Fruit fly (Drosophila melanogaster) whole organism, embryonic: ENCODE results near the gene CG42404.

ENCODE experiments used
- CG11560 ChIP-seq: fragments of 200-800 bp; sonication (Bioruptor generic); IDR thresholded peaks from 3 replicates; pipeline ENCODE4 v1.3.6; 2022; ENCODE audit warnings: missing biosample characterization, missing genetic modification characterization
- CG14667 ChIP-seq: fragments of 200-800 bp; sonication (Bioruptor generic); IDR thresholded peaks from 2 replicates; pipeline ENCODE4 v1.3.6; 2022; ENCODE audit warnings: missing biosample characterization, missing genetic modification characterization
- Eip74EF ChIP-seq, 2 experiments: fragments of 200-800 bp in 1 of 2; fragments of >200 bp in 1 of 2; sonication (Bioruptor generic) in 1 of 2; optimal IDR thresholded peaks; 2 replicates each; lab custom pipeline; 2017 to 2019; ENCODE audit warnings: missing biosample characterization in 2 of 2, missing genetic modification characterization in 2 of 2, mild to moderate bottlenecking in 1 of 2, moderate library complexity in 1 of 2
- Hand ChIP-seq: fragments of 200-800 bp; sonication (Bioruptor generic); optimal IDR thresholded peaks from 2 replicates; lab custom pipeline; 2017; ENCODE audit warnings: mild to moderate bottlenecking, missing biosample characterization, missing genetic modification reagents, missing genetic modification characterization
- Hmx ChIP-seq: fragments of 200-800 bp; sonication (Bioruptor generic); optimal IDR thresholded peaks from 2 replicates; lab custom pipeline; 2016; ENCODE audit warnings: missing biosample characterization, missing genetic modification characterization
- dysf ChIP-seq: fragments of 200-800 bp; sonication (Bioruptor generic); IDR thresholded peaks from 3 replicates; pipeline ENCODE4 v1.3.6; 2022; ENCODE audit warnings: missing biosample characterization, missing genetic modification characterization
- en ChIP-seq: fragments of 200-800 bp; sonication (Bioruptor generic); optimal IDR thresholded peaks from 2 replicates; lab custom pipeline; 2016; ENCODE audit warnings: missing biosample characterization, missing genetic modification characterization
- gsb-n ChIP-seq: fragments of 200-800 bp; sonication (Bioruptor generic); optimal IDR thresholded peaks from 3 replicates; lab custom pipeline; 2018; ENCODE audit warnings: missing biosample characterization, mild to moderate bottlenecking, missing genetic modification characterization
- nau ChIP-seq: fragments of 200-800 bp; sonication (Bioruptor generic); optimal IDR thresholded peaks from 3 replicates; lab custom pipeline; 2017; ENCODE audit warnings: missing biosample characterization, mild to moderate bottlenecking, missing genetic modification characterization, missing genetic modification reagents
- sim ChIP-seq: fragments of 200-800 bp; sonication (Bioruptor generic); IDR thresholded peaks from 2 replicates; pipeline ENCODE4 v1.3.6; 2022; ENCODE audit warnings: missing biosample characterization, missing genetic modification characterization
- sqz ChIP-seq: fragments of 200-800 bp; sonication (Bioruptor generic); optimal IDR thresholded peaks from 3 replicates; lab custom pipeline; 2018; ENCODE audit warnings: missing biosample characterization, mild to moderate bottlenecking, missing genetic modification characterization
- trem ChIP-seq: fragments of 200-800 bp; optimal IDR thresholded peaks from 3 replicates; lab custom pipeline; 2019; ENCODE audit warnings: missing biosample characterization, mild to moderate bottlenecking, missing genetic modification characterization, moderate library complexity

CG42404 gene

dm6 chr3R:15305246-15305645, 55.4 kb downstream of the CG42404 start (continued):
- TF ChIP-seq sqz (GFP tag; lab: Kevin White, UChicago) (no peak), Hmx (GFP tag; lab: Kevin White, UChicago) (no peak), dysf (GFP tag; lab: Robert Waterston, UW) (0 out of 3 replicates have a peak, but pooled peaks have one; percentile 9), Eip74EF (GFP tag; optimal IDR thresholded peaks at IDR 0.05; lab: Kevin White, UChicago) (no peak), CG14667 (GFP tag; lab: Robert Waterston, UW) (no peak), CG11560 (0 out of 3 replicates have a peak, but pooled peaks have one; percentile 35), Hand (no peak), gsb-n (tag; lab: Kevin White, UChicago) (no peak), en (GFP tag; lab: Kevin White, UChicago) (no peak), nau (no peak), sim (no peak), trem (tag; lab: Kevin White, UChicago) (no peak)
- TF ChIP-seq, all 482 proteins: peak for 12
